Fruit fly (Drosophila melanogaster): ENCODE measurements around the gene CG8087.

Gene CG8087

DNA sequence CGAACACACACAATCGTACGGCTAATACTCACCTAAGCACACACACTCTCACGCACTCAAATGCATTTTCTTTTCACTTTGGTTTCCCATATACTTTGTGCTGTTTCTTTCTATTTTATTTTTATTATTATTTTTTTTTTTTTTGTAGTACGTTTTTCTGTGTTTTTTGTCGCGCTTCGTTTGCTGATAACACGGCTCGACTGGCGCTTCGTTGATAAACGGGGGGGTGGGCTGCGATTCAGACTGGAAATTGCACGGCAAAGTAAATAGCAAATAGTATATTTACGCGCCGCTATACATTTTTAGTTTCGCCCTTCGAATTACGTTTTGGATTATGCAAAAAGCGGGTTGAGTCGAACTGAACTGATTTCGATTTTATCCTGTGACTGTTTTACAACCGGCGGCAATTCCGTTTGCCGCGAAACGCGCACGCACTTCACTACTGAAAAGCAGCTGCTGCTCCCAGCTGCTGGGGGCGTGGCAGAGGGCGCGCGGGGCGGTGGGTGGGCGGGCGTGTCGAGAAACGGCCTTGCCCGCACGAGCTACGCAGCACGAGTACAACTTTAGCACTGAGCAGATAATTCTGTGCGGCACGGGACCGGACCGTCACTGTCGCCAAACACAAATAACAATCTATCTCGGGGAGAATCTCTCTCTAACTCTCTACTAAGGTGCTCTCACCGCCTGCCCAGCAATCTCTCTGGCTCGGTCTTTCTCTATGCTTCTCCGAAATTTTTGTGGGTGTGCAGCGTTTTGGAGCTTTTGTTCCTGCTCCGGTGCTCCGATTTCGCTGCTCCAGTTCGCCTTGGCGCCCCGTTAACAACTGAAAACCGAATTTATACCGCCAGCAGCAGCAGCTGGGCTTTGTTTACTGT is 6.9 kb downstream of the CG8087 start, which contains the start of gene Pde6 (continued):
- TF ChIP-seq CG17612 (GFP tag; IDR thresholded peaks at IDR 0.05) (0 out of 2 replicates have a peak, but pooled peaks have one; percentile 14), CG13287 (GFP tag; IDR thresholded peaks at IDR 0.05; ENCODE audit: partially characterized antibody) (no peak), zen2 (GFP tag; IDR thresholded peaks at IDR 0.05; ENCODE audit: partially characterized antibody) (peak; percentile 51; the same call in 1 of the 3 replicates), amos (GFP tag; IDR thresholded peaks at IDR 0.05; ENCODE audit: partially characterized antibody) (peak; percentile 26; the same call in 1 of the 2 replicates), CG34224 (GFP tag; IDR thresholded peaks at IDR 0.05; ENCODE audit: partially characterized antibody) (peak; percentile 20; the same call in 1 of the 3 replicates), Optix (GFP tag; IDR thresholded peaks at IDR 0.05) (0 out of 3 replicates have a peak, but pooled peaks have one; percentile 35), CG16863 (GFP tag; optimal IDR thresholded peaks at IDR 0.05) (no peak), bbx (GFP tag; IDR thresholded peaks at IDR 0.05; ENCODE audit: partially characterized antibody) (peak; percentile 27; the same call in 1 of the 2 replicates), CG8924 (tag; optimal IDR thresholded peaks at IDR 0.05) (no peak), CG3065 (GFP tag; optimal IDR thresholded peaks at IDR 0.05) (peak; percentile 86), Rfx (GFP tag; IDR thresholded peaks at IDR 0.05) (0 out of 2 replicates have a peak, but pooled peaks have one; percentile 19), CG2199 (GFP tag; IDR thresholded peaks at IDR 0.05) (peak; percentile 43; the same call in 1 of the 3 replicates), CG34422 (GFP tag; IDR thresholded peaks at IDR 0.05) (peak; percentile 21; the same call in 1 of the 3 replicates), HLHmδ (GFP tag; optimal IDR thresholded peaks at IDR 0.05) (peak; percentile 33), zf30C (GFP tag; optimal IDR thresholded peaks at IDR 0.05) (no peak), Xbp1 (GFP tag; optimal IDR thresholded peaks at IDR 0.05) (no peak), CG18011 (GFP tag; optimal IDR thresholded peaks at IDR 0.05) (no peak), yki (optimal IDR thresholded peaks at IDR 0.05) (peak; percentile 16), Adf1 (GFP tag; IDR thresholded peaks at IDR 0.05) (peak; percentile 16; the same call in 1 of the 2 replicates), aop (GFP tag; IDR thresholded peaks at IDR 0.05) (no peak), Hey (tag; optimal IDR thresholded peaks at IDR 0.05) (peak; percentile 1), CG12071 (GFP tag; optimal IDR thresholded peaks at IDR 0.05) (peak; percentile 3), tna (GFP tag; IDR thresholded peaks at IDR 0.05; ENCODE audit: partially characterized antibody) (0 out of 2 replicates have a peak, but pooled peaks have one; percentile 30), Gug (GFP tag; IDR thresholded peaks at IDR 0.05) (peak; percentile 19; the same call in 1 of the 4 replicates), cwo (GFP tag; optimal IDR thresholded peaks at IDR 0.05) (peak; percentile 99), Jarid2 (GFP tag; optimal IDR thresholded peaks at IDR 0.05) (peak; percentile 82), E2f1 (GFP tag; IDR thresholded peaks at IDR 0.05) (peak; percentile 46; the same call in 1 of the 2 replicates), sens (GFP tag) (no peak), bsh (GFP tag; optimal IDR thresholded peaks at IDR 0.05) (peak in 1 of 2 experiments; percentile 78), Scr (GFP tag; IDR thresholded peaks at IDR 0.05; ENCODE audit: partially characterized antibody) (0 out of 2 replicates have a peak, but pooled peaks have one; percentile 20), Bgb (GFP tag; IDR thresholded peaks at IDR 0.05; ENCODE audit: partially characterized antibody) (peak; percentile 66; the same call in 1 of the 2 replicates), crp (GFP tag; optimal IDR thresholded peaks at IDR 0.05) (peak in 1 of 2 experiments; percentile 26), CG15073 (GFP tag; optimal IDR thresholded peaks at IDR 0.05) (peak; percentile 32), CG17802 (tag; optimal IDR thresholded peaks at IDR 0.05) (no peak), hkb (optimal IDR thresholded peaks at IDR 0.05) (no peak), hkb (GFP tag; IDR thresholded peaks at IDR 0.05) (no peak), CG12769 (tag; optimal IDR thresholded peaks at IDR 0.05) (peak; percentile 53), mirr (GFP tag; optimal IDR thresholded peaks at IDR 0.05) (peak; percentile 54), crol (GFP tag; IDR thresholded peaks at IDR 0.05) (peak; percentile 92), NFAT (GFP tag; IDR thresholded peaks at IDR 0.05) (0 out of 2 replicates have a peak, but pooled peaks have one; percentile 19), CG7372 (GFP tag; IDR thresholded peaks at IDR 0.05) (no peak), chinmo (GFP tag; IDR thresholded peaks at IDR 0.05; ENCODE audit: partially characterized antibody) (peak; percentile 73; the same call in 2 of the 4 replicates), hb (GFP tag; IDR thresholded peaks at IDR 0.05; ENCODE audit: partially characterized antibody) (0 out of 3 replicates have a peak, but pooled peaks have one; percentile 9)

All from whole organism, embryonic.